Worm (Caenorhabditis elegans) whole organism, L2 larva: ENCODE data around the gene bigr-1.
A peak's percentile ranks its signal among the peaks of the same experiment; 100 is the strongest.

ENCODE experiments used
- F13H6.1 ChIP-seq: sonication (generic microtip); optimal IDR thresholded peaks from 2 replicates; lab custom pipeline; 2016; ENCODE audit warnings: missing genetic modification characterization, missing compliant biosample characterization
- Y55F3AM.14 ChIP-seq: fragments of 200-800 bp; sonication (Bioruptor generic); optimal IDR thresholded peaks from 2 replicates; lab custom pipeline; 2018; ENCODE audit warnings: mild to moderate bottlenecking, missing genetic modification characterization, missing compliant biosample characterization
- ZK546.5 ChIP-seq: sonication (generic microtip); optimal IDR thresholded peaks from 2 replicates; lab custom pipeline; 2017; ENCODE audit warnings: missing biosample characterization, missing genetic modification characterization
- alr-1 ChIP-seq: fragments of 150-350 bp; optimal IDR thresholded peaks from 2 replicates; lab custom pipeline; 2014; ENCODE audit warnings: missing biosample characterization, missing genetic modification characterization
- aly-2 ChIP-seq: fragments of 150-350 bp; optimal IDR thresholded peaks from 2 replicates; lab custom pipeline; 2014; ENCODE audit warnings: missing biosample characterization, missing genetic modification characterization
- ama-1 ChIP-seq: fragments of 150-350 bp; optimal IDR thresholded peaks from 2 replicates; lab custom pipeline; 2018; ENCODE audit warnings: inconsistent platforms
- blmp-1 ChIP-seq: sonication (generic microtip); optimal IDR thresholded peaks from 2 replicates; lab custom pipeline; 2017; ENCODE audit warnings: missing genetic modification characterization, mild to moderate bottlenecking, missing compliant biosample characterization, antibody characterized with exemption, moderate library complexity; ENCODE audit not compliant: insufficient read depth
- ceh-16 ChIP-seq: fragments of 150-350 bp; optimal IDR thresholded peaks from 2 replicates; lab custom pipeline; 2014; ENCODE audit warnings: missing biosample characterization, missing genetic modification characterization
- ceh-82 ChIP-seq: fragments of 150-350 bp; optimal IDR thresholded peaks from 2 replicates; lab custom pipeline; 2014; ENCODE audit warnings: missing biosample characterization, missing genetic modification characterization
- crh-2 ChIP-seq: sonication (generic microtip); optimal IDR thresholded peaks from 2 replicates; lab custom pipeline; 2017; ENCODE audit warnings: missing biosample characterization, missing genetic modification characterization
- egl-27 ChIP-seq: sonication (generic microtip); optimal IDR thresholded peaks from 3 replicates; lab custom pipeline; 2017; ENCODE audit warnings: missing biosample characterization, missing genetic modification reagents, missing genetic modification characterization
- elt-1 ChIP-seq: fragments of 150-350 bp; optimal IDR thresholded peaks from 2 replicates; lab custom pipeline; 2014; ENCODE audit warnings: missing biosample characterization, missing genetic modification characterization
- fos-1 ChIP-seq: fragments of 150-350 bp; optimal IDR thresholded peaks from 2 replicates; lab custom pipeline; 2014; ENCODE audit warnings: missing biosample characterization, missing genetic modification characterization
- gmeb-1 ChIP-seq: fragments of 150-350 bp; optimal IDR thresholded peaks from 2 replicates; lab custom pipeline; 2014; ENCODE audit warnings: missing biosample characterization, missing genetic modification characterization
- lin-13 ChIP-seq: fragments of 150-350 bp; optimal IDR thresholded peaks from 2 replicates; lab custom pipeline; 2014; ENCODE audit warnings: missing biosample characterization, missing genetic modification reagents, missing genetic modification characterization
- lsy-2 ChIP-seq, 2 experiments: fragments of 150-350 bp in 1 of 2; sonication (generic microtip) in 1 of 2; optimal IDR thresholded peaks; 2 replicates each; lab custom pipeline; 2014 to 2017; ENCODE audit warnings: missing biosample characterization in 2 of 2, missing genetic modification characterization in 2 of 2
- mab-5 ChIP-seq: fragments of 150-350 bp; optimal IDR thresholded peaks from 2 replicates; lab custom pipeline; 2014; ENCODE audit warnings: missing biosample characterization, missing genetic modification characterization
- mbf-1 ChIP-seq: sonication (generic microtip); optimal IDR thresholded peaks from 2 replicates; lab custom pipeline; 2017; ENCODE audit warnings: missing biosample characterization, missing genetic modification characterization
- mdl-1 ChIP-seq, 2 experiments: fragments of 150-350 bp in 1 of 2; sonication (generic microtip) in 1 of 2; optimal IDR thresholded peaks; 2 replicates each; lab custom pipeline; 2017; ENCODE audit warnings: missing biosample characterization in 2 of 2, missing genetic modification characterization in 2 of 2
- nhr-10 ChIP-seq: sonication (generic microtip); optimal IDR thresholded peaks from 2 replicates; lab custom pipeline; 2017; ENCODE audit warnings: missing biosample characterization, missing genetic modification characterization
- nhr-11 ChIP-seq: fragments of 150-350 bp; optimal IDR thresholded peaks from 2 replicates; lab custom pipeline; 2014; ENCODE audit warnings: missing biosample characterization, missing genetic modification characterization
- nhr-12 ChIP-seq: fragments of 150-350 bp; optimal IDR thresholded peaks from 2 replicates; lab custom pipeline; 2014; ENCODE audit warnings: missing biosample characterization, missing genetic modification characterization
- nhr-23 ChIP-seq: fragments of 150-350 bp; optimal IDR thresholded peaks from 2 replicates; lab custom pipeline; 2014; ENCODE audit warnings: missing biosample characterization, missing genetic modification reagents, missing genetic modification characterization
- nhr-237 ChIP-seq: fragments of 150-350 bp; optimal IDR thresholded peaks from 2 replicates; lab custom pipeline; 2014; ENCODE audit warnings: missing biosample characterization, missing genetic modification characterization
- nhr-25 ChIP-seq: fragments of 150-350 bp; sonication (generic microtip); optimal IDR thresholded peaks from 3 replicates; lab custom pipeline; 2014; ENCODE audit warnings: missing biosample characterization, missing genetic modification characterization
- nhr-6 ChIP-seq: fragments of 150-350 bp; optimal IDR thresholded peaks from 2 replicates; lab custom pipeline; 2014; ENCODE audit warnings: missing biosample characterization, missing genetic modification characterization
- nhr-77 ChIP-seq: fragments of 150-350 bp; optimal IDR thresholded peaks from 2 replicates; lab custom pipeline; 2014; ENCODE audit warnings: missing biosample characterization, missing genetic modification characterization
- sem-4 ChIP-seq: fragments of 150-350 bp; optimal IDR thresholded peaks from 2 replicates; lab custom pipeline; 2014; ENCODE audit warnings: missing biosample characterization, missing genetic modification reagents, missing genetic modification characterization
- skn-1 ChIP-seq: sonication (generic microtip); optimal IDR thresholded peaks from 2 replicates; lab custom pipeline; 2017; ENCODE audit warnings: missing biosample characterization, missing genetic modification characterization
- sma-3 ChIP-seq: sonication (generic microtip); optimal IDR thresholded peaks from 2 replicates; lab custom pipeline; 2016; ENCODE audit warnings: missing genetic modification reagents, missing genetic modification characterization, missing compliant biosample characterization
- sma-9 ChIP-seq, 2 experiments: fragments of 150-350 bp in 1 of 2; sonication (generic microtip) in 1 of 2; optimal IDR thresholded peaks; 2 replicates each; lab custom pipeline; 2014 to 2016; ENCODE audit warnings: missing genetic modification characterization in 2 of 2, mild to moderate bottlenecking in 1 of 2, missing biosample characterization in 1 of 2, missing compliant biosample characterization in 1 of 2, missing genetic modification reagents in 1 of 2, moderate library complexity in 1 of 2
- snpc-4 ChIP-seq: fragments of 150-350 bp; optimal IDR thresholded peaks from 2 replicates; lab custom pipeline; 2014; ENCODE audit warnings: missing biosample characterization, missing genetic modification characterization
- unc-55 ChIP-seq: fragments of 150-350 bp; sonication (generic microtip); optimal IDR thresholded peaks from 3 replicates; lab custom pipeline; 2014; ENCODE audit warnings: missing biosample characterization, missing genetic modification reagents, missing genetic modification characterization
- unc-62 ChIP-seq: fragments of 150-350 bp; optimal IDR thresholded peaks from 2 replicates; lab custom pipeline; 2014; ENCODE audit warnings: missing biosample characterization, missing genetic modification reagents, missing genetic modification characterization
- zag-1 ChIP-seq: fragments of 150-350 bp; optimal IDR thresholded peaks from 2 replicates; lab custom pipeline; 2014; ENCODE audit warnings: missing biosample characterization, missing genetic modification characterization
- ztf-1 ChIP-seq: fragments of 200-800 bp; sonication (Bioruptor generic); conservative IDR thresholded peaks from 2 replicates; pipeline ENCODE4 v1.3.6; 2022; ENCODE audit warnings: missing genetic modification characterization, missing compliant biosample characterization
- ztf-4 ChIP-seq: fragments of 150-350 bp; optimal IDR thresholded peaks from 2 replicates; lab custom pipeline; 2014; ENCODE audit warnings: missing biosample characterization, missing genetic modification characterization

The bigr-1 gene

ce11 chrII:11149866-11150685 lies 31.4 kb upstream of the bigr-1 start (continued):
- TF ChIP-seq nhr-12 (tag; lab: Kevin White, UChicago), result no peak
- TF ChIP-seq aly-2, result no peak
- no peak for TF ChIP-seq elt-1 (tag; lab: Kevin White, UChicago)
- no peak for TF ChIP-seq nhr-23 (tag; lab: Kevin White, UChicago)
- TF ChIP-seq skn-1 (tag; lab: Kevin White, UChicago), result no peak
- no peak for TF ChIP-seq lsy-2 (tag; optimal IDR thresholded peaks at IDR 0.05; lab: Kevin White, UChicago)
- TF ChIP-seq alr-1 (tag; lab: Kevin White, UChicago), result no peak
- TF ChIP-seq snpc-4 (tag; lab: Kevin White, UChicago), result no peak
- TF ChIP-seq ZK546.5 (tag; lab: Kevin White, UChicago), result no peak
- no peak for TF ChIP-seq egl-27 (tag; lab: Kevin White, UChicago)
- peak; percentile 8 for TF ChIP-seq lin-13
- no peak for TF ChIP-seq nhr-11 (tag; lab: Kevin White, UChicago)
- no peak for TF ChIP-seq ceh-82
- no peak for TF ChIP-seq mbf-1 (tag; lab: Kevin White, UChicago)
- no peak for TF ChIP-seq mab-5
- no peak for TF ChIP-seq nhr-10 (tag; lab: Kevin White, UChicago)
- TF ChIP-seq sma-3, result no peak
- TF ChIP-seq blmp-1, result no peak
- no peak for TF ChIP-seq sem-4 (tag; lab: Kevin White, UChicago)

- TF ChIP-seq ama-1 (lab: Kevin White, UChicago) (peak; percentile 0), lsy-2 (tag; optimal IDR thresholded peaks at IDR 0.05; lab: Kevin White, UChicago) (peak in 1 of 2 experiments; percentile 2), nhr-23 (tag; lab: Kevin White, UChicago) (no peak), fos-1 (tag; lab: Kevin White, UChicago) (peak; percentile 56), gmeb-1 (tag; lab: Kevin White, UChicago) (peak; percentile 53), nhr-25 (tag; lab: Kevin White, UChicago) (no peak), sma-3 (peak; percentile 40), zag-1 (tag; lab: Kevin White, UChicago) (no peak), sma-9 (GFP tag; optimal IDR thresholded peaks at IDR 0.05; lab: Kevin White, UChicago) (peak; percentile 63), sma-9 (tag; optimal IDR thresholded peaks at IDR 0.05; lab: Kevin White, UChicago) (no peak), unc-55 (GFP tag; lab: Kevin White, UChicago) (no peak), sem-4 (tag; lab: Kevin White, UChicago) (no peak), ztf-4 (tag; lab: Kevin White, UChicago) (no peak), F13H6.1 (peak; percentile 69), unc-62 (GFP tag; lab: Kevin White, UChicago) (no peak), nhr-77 (tag; lab: Kevin White, UChicago) (no peak), crh-2 (tag; lab: Kevin White, UChicago) (peak; percentile 62), nhr-237 (tag; lab: Kevin White, UChicago) (no peak), alr-1 (tag; lab: Kevin White, UChicago) (no peak), mab-5 (no peak), Y55F3AM.14 (GFP tag; lab: Kevin White, UChicago) (no peak)
Observed at ce11 chrII:11150976-11151375, 30.5 kb upstream of the bigr-1 start.

- TF ChIP-seq lsy-2 (tag; optimal IDR thresholded peaks at IDR 0.05; lab: Kevin White, UChicago) (no peak), gmeb-1 (tag; lab: Kevin White, UChicago) (no peak), alr-1 (tag; lab: Kevin White, UChicago) (no peak), ztf-4 (tag; lab: Kevin White, UChicago) (no peak), nhr-12 (tag; lab: Kevin White, UChicago) (no peak), skn-1 (tag; lab: Kevin White, UChicago) (no peak), ZK546.5 (tag; lab: Kevin White, UChicago) (no peak), elt-1 (tag; lab: Kevin White, UChicago) (no peak), sma-3 (no peak), nhr-237 (tag; lab: Kevin White, UChicago) (no peak), mdl-1 (tag; optimal IDR thresholded peaks at IDR 0.05; lab: Kevin White, UChicago) (no peak), zag-1 (tag; lab: Kevin White, UChicago) (no peak), Y55F3AM.14 (GFP tag; lab: Kevin White, UChicago) (no peak), nhr-6 (tag; lab: Kevin White, UChicago) (no peak), nhr-25 (tag; lab: Kevin White, UChicago) (no peak), ama-1 (lab: Kevin White, UChicago) (no peak), ztf-1 (GFP tag; lab: Robert Waterston, UW) (no peak), ceh-16 (tag; lab: Kevin White, UChicago) (no peak), sem-4 (tag; lab: Kevin White, UChicago) (no peak), ceh-82 (no peak)
Observed at ce11 chrII:11152495-11152894, 29.0 kb upstream of the bigr-1 start, which contains the start of gene pqm-1. TSS of gene pqm-1 (minus strand) at chrII:11152595.
